Fruit fly (Drosophila melanogaster): ENCODE data around the gene CG33252.
A peak's percentile ranks its signal among the peaks of the same experiment; 100 is the strongest.

Gene CG33252

DNA sequence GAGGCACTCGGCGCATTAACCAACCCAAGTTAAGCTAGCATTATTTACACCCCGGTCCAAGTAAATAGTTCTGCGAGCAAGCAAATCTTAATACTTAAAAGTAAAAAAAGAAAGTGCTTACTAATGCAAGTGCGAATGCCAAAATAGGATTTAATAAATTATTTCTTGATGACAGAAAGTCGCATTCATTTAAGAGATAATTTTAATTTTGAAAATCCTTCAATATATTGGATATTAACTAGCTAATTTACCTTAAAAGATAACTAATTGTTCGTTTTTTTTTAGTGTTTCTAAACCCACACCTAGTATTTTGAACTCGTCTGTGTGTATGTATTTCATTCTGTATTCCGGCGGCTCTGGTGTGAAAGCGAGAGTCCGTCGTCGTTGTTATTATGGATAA, 42.2 kb downstream of the CG33252 start (continued):
- no peak for TF ChIP-seq CG30020 (tag; optimal IDR thresholded peaks at IDR 0.05)
- TF ChIP-seq tup (GFP tag; optimal IDR thresholded peaks at IDR 0.05) = no peak
- peak; percentile 70 for TF ChIP-seq CG7839 (tag; optimal IDR thresholded peaks at IDR 0.05)
- TF ChIP-seq trh (GFP tag; optimal IDR thresholded peaks at IDR 0.05) = no peak
- TF ChIP-seq Optix (GFP tag; IDR thresholded peaks at IDR 0.05) = no peak
- peak; percentile 68 for TF ChIP-seq CG10979 (tag; optimal IDR thresholded peaks at IDR 0.05)
- TF ChIP-seq CG15479 (GFP tag; optimal IDR thresholded peaks at IDR 0.05) = no peak
- TF ChIP-seq psq (GFP tag; optimal IDR thresholded peaks at IDR 0.05) = no peak
- peak; percentile 71 for TF ChIP-seq CoRest (tag; optimal IDR thresholded peaks at IDR 0.05)
- no peak for TF ChIP-seq chinmo (GFP tag; IDR thresholded peaks at IDR 0.05; ENCODE audit: partially characterized antibody)
- no peak for TF ChIP-seq Deaf1 (tag; optimal IDR thresholded peaks at IDR 0.05)
- no peak for TF ChIP-seq CG4617 (GFP tag; optimal IDR thresholded peaks at IDR 0.05; ENCODE audit: borderline replicate concordance)
- TF ChIP-seq CG4424 (GFP tag; optimal IDR thresholded peaks at IDR 0.05) = peak; percentile 48
- peak; percentile 9 for TF ChIP-seq CG1602 (GFP tag; optimal IDR thresholded peaks at IDR 0.05)
- no peak for TF ChIP-seq CG9876 (GFP tag; optimal IDR thresholded peaks at IDR 0.05)
- no peak for TF ChIP-seq ham (GFP tag; IDR thresholded peaks at IDR 0.05)
- TF ChIP-seq slbo (GFP tag; IDR thresholded peaks at IDR 0.05) = peak; percentile 38; the same call in 1 of the 2 replicates
- TF ChIP-seq tgo (GFP tag; IDR thresholded peaks at IDR 0.05) = peak; percentile 61; the same call in 2 of the 3 replicates
- TF ChIP-seq nerfin-2 (GFP tag; IDR thresholded peaks at IDR 0.05; ENCODE audit: partially characterized antibody) = no peak
- peak; percentile 13 to 44 for TF ChIP-seq chif (GFP tag; optimal IDR thresholded peaks at IDR 0.05)
- TF ChIP-seq sens (GFP tag) = peak; percentile 85
- no peak for TF ChIP-seq zen (tag; optimal IDR thresholded peaks at IDR 0.05)
- no peak for TF ChIP-seq bowl (GFP tag; IDR thresholded peaks at IDR 0.05)
- TF ChIP-seq CG2129 (GFP tag; IDR thresholded peaks at IDR 0.05; ENCODE audit: partially characterized antibody) = no peak
- no peak for TF ChIP-seq danr (GFP tag; IDR thresholded peaks at IDR 0.05)
- TF ChIP-seq Scr (GFP tag; IDR thresholded peaks at IDR 0.05; ENCODE audit: partially characterized antibody) = no peak
- no peak for TF ChIP-seq CG6272 (GFP tag; IDR thresholded peaks at IDR 0.05)
- TF ChIP-seq fd96Cb (tag; optimal IDR thresholded peaks at IDR 0.05) = peak; percentile 65
- no peak for TF ChIP-seq CG7963 (GFP tag; IDR thresholded peaks at IDR 0.05; ENCODE audit: partially characterized antibody)
- peak; percentile 65 for TF ChIP-seq CG30403 (GFP tag; optimal IDR thresholded peaks at IDR 0.05)
- peak; percentile 26 for TF ChIP-seq CG2875 (GFP tag; optimal IDR thresholded peaks at IDR 0.05)
- peak; percentile 60 for TF ChIP-seq ATbp (GFP tag; optimal IDR thresholded peaks at IDR 0.05)
- TF ChIP-seq CG14014 (GFP tag; IDR thresholded peaks at IDR 0.05) = 0 out of 2 replicates have a peak, but pooled peaks have one; percentile 23
- peak; percentile 27 for TF ChIP-seq lilli (GFP tag; optimal IDR thresholded peaks at IDR 0.05)
- TF ChIP-seq Usf (GFP tag; optimal IDR thresholded peaks at IDR 0.05) = no peak
- TF ChIP-seq knrl (GFP tag; IDR thresholded peaks at IDR 0.05; ENCODE audit: partially characterized antibody) = no peak
- TF ChIP-seq h (optimal IDR thresholded peaks at IDR 0.05) = no peak
- TF ChIP-seq CG14860 (GFP tag; IDR thresholded peaks at IDR 0.05; ENCODE audit: partially characterized antibody) = no peak
- no peak for TF ChIP-seq corto (GFP tag; optimal IDR thresholded peaks at IDR 0.05)
- no peak for TF ChIP-seq sug (tag; optimal IDR thresholded peaks at IDR 0.05)
- TF ChIP-seq zfh2 (GFP tag; optimal IDR thresholded peaks at IDR 0.05) = no peak
- TF ChIP-seq CTCF (GFP tag; optimal IDR thresholded peaks at IDR 0.05) = peak; percentile 35
- TF ChIP-seq Antp (GFP tag; optimal IDR thresholded peaks at IDR 0.05) = no peak
- TF ChIP-seq CG15601 (tag; optimal IDR thresholded peaks at IDR 0.05) = peak; percentile 39
- TF ChIP-seq Hand (GFP tag; optimal IDR thresholded peaks at IDR 0.05) = no peak
- no peak for TF ChIP-seq jumu (GFP tag; optimal IDR thresholded peaks at IDR 0.05)
- TF ChIP-seq exex (tag; optimal IDR thresholded peaks at IDR 0.05) = no peak
- no peak for TF ChIP-seq D19B (GFP tag; optimal IDR thresholded peaks at IDR 0.05)
- TF ChIP-seq ttk (GFP tag; IDR thresholded peaks at IDR 0.05) = peak; percentile 47; the same call in 1 of the 2 replicates
- TF ChIP-seq CG3847 (GFP tag; IDR thresholded peaks at IDR 0.05) = no peak
- no peak for TF ChIP-seq CG12942 (GFP tag; optimal IDR thresholded peaks at IDR 0.05)
- no peak for TF ChIP-seq dm (GFP tag; optimal IDR thresholded peaks at IDR 0.05)

Data from whole organism, embryonic.